Fruit fly (Drosophila melanogaster) whole organism, embryonic: ENCODE data around the gene Sry-alpha.

Experiments used
- Antp ChIP-seq: fragments of 200-800 bp; sonication (Bioruptor generic); optimal IDR thresholded peaks from 3 replicates; lab custom pipeline; 2016; ENCODE audit warnings: missing biosample characterization, missing genetic modification characterization
- Atf-2 ChIP-seq: fragments of 200-800 bp; sonication (Bioruptor generic); optimal IDR thresholded peaks from 2 replicates; lab custom pipeline; 2016; ENCODE audit warnings: missing biosample characterization, missing genetic modification characterization
- B-H1 ChIP-seq: fragments of 200-800 bp; sonication (Bioruptor generic); IDR thresholded peaks from 3 replicates; pipeline ENCODE4 v1.3.6; 2022; ENCODE audit warnings: missing biosample characterization, missing genetic modification characterization
- CG10147 ChIP-seq: fragments of 200-800 bp; sonication (Bioruptor generic); optimal IDR thresholded peaks from 2 replicates; lab custom pipeline; 2019; ENCODE audit warnings: missing biosample characterization, mild to moderate bottlenecking, missing genetic modification characterization, moderate library complexity
- CG10209 ChIP-seq: fragments of 200-800 bp; sonication (Bioruptor generic); optimal IDR thresholded peaks from 3 replicates; lab custom pipeline; 2017; ENCODE audit warnings: missing biosample characterization, mild to moderate bottlenecking, missing genetic modification characterization, missing genetic modification reagents
- CG12659 ChIP-seq: fragments of 200-800 bp; sonication (Bioruptor generic); optimal IDR thresholded peaks from 3 replicates; lab custom pipeline; 2017; ENCODE audit warnings: mild to moderate bottlenecking, missing biosample characterization, missing genetic modification reagents, missing genetic modification characterization
- CG12769 ChIP-seq: fragments of 200-800 bp; sonication (Bioruptor generic); optimal IDR thresholded peaks from 2 replicates; lab custom pipeline; 2019; ENCODE audit warnings: missing biosample characterization, mild to moderate bottlenecking, missing genetic modification characterization, moderate library complexity
- CG13424 ChIP-seq: fragments of 200-800 bp; sonication (Bioruptor generic); optimal IDR thresholded peaks from 2 replicates; lab custom pipeline; 2019; ENCODE audit warnings: missing biosample characterization, mild to moderate bottlenecking, missing genetic modification characterization, moderate library complexity
- CG14860 ChIP-seq: fragments of 200-800 bp; sonication (Bioruptor generic); IDR thresholded peaks from 3 replicates; pipeline ENCODE4 v1.3.6; 2022; ENCODE audit warnings: missing biosample characterization, missing genetic modification characterization; ENCODE audit not compliant: partially characterized antibody
- CG14965 ChIP-seq: fragments of 200-800 bp; sonication (Bioruptor generic); optimal IDR thresholded peaks from 2 replicates; lab custom pipeline; 2016; ENCODE audit warnings: missing biosample characterization, missing genetic modification characterization, borderline replicate concordance
- CG1603 ChIP-seq: fragments of 200-800 bp; sonication (Bioruptor generic); optimal IDR thresholded peaks from 2 replicates; lab custom pipeline; 2019; ENCODE audit warnings: missing biosample characterization, mild to moderate bottlenecking, missing genetic modification characterization, moderate library complexity
- CG17829 ChIP-seq: fragments of 200-800 bp; optimal IDR thresholded peaks from 2 replicates; lab custom pipeline; 2019; ENCODE audit warnings: missing biosample characterization, mild to moderate bottlenecking, missing genetic modification characterization, moderate library complexity
- CG2116 ChIP-seq: fragments of 200-800 bp; sonication (Bioruptor generic); optimal IDR thresholded peaks from 3 replicates; lab custom pipeline; 2018; ENCODE audit warnings: missing biosample characterization, mild to moderate bottlenecking, missing genetic modification characterization
- CG2889 ChIP-seq: fragments of 200-800 bp; sonication (Bioruptor generic); IDR thresholded peaks from 3 replicates; pipeline ENCODE4 v1.3.6; 2022; ENCODE audit warnings: missing biosample characterization, missing genetic modification characterization
- CG32532 ChIP-seq: fragments of 200-800 bp; sonication (Bioruptor generic); IDR thresholded peaks from 2 replicates; pipeline ENCODE4 v1.3.6; 2022; ENCODE audit warnings: missing biosample characterization, missing genetic modification characterization
- CG34376 ChIP-seq: fragments of 200-800 bp; sonication (Bioruptor generic); optimal IDR thresholded peaks from 2 replicates; lab custom pipeline; 2018; ENCODE audit warnings: missing biosample characterization, mild to moderate bottlenecking, missing genetic modification characterization
- CG5953 ChIP-seq: fragments of 200-800 bp; sonication (Bioruptor generic); IDR thresholded peaks from 2 replicates; pipeline ENCODE4 v1.3.6; 2022; ENCODE audit warnings: missing biosample characterization, missing genetic modification characterization
- CG6254 ChIP-seq: fragments of 200-800 bp; sonication (Bioruptor generic); optimal IDR thresholded peaks from 3 replicates; lab custom pipeline; 2017; ENCODE audit warnings: mild to moderate bottlenecking, missing biosample characterization, missing genetic modification reagents, missing genetic modification characterization
- CG6791 ChIP-seq: fragments of 200-800 bp; sonication (Bioruptor generic); IDR thresholded peaks from 3 replicates; pipeline ENCODE4 v1.3.6; 2022; ENCODE audit warnings: missing biosample characterization, missing genetic modification characterization; ENCODE audit not compliant: partially characterized antibody
- CG6854 ChIP-seq: fragments of 200-800 bp; sonication (Bioruptor generic); optimal IDR thresholded peaks from 3 replicates; lab custom pipeline; 2017; ENCODE audit warnings: missing biosample characterization, mild to moderate bottlenecking, missing genetic modification characterization
- Dll ChIP-seq: fragments of 200-800 bp; sonication (Bioruptor generic); IDR thresholded peaks from 4 replicates; pipeline ENCODE4 v1.3.6; 2022; ENCODE audit warnings: missing biosample characterization, missing genetic modification characterization; ENCODE audit not compliant: partially characterized antibody
- Dref ChIP-seq: fragments of 200-800 bp; sonication (Bioruptor generic); IDR thresholded peaks from 2 replicates; pipeline ENCODE4 v1.3.6; 2022; ENCODE audit warnings: missing biosample characterization, missing genetic modification characterization
- Ets65A ChIP-seq: fragments of 200-800 bp; sonication (Bioruptor generic); peaks from one replicate; lab custom pipeline; 2016; ENCODE audit warnings: missing biosample characterization, missing genetic modification characterization
- HLH4C ChIP-seq: fragments of 200-800 bp; sonication (Bioruptor generic); IDR thresholded peaks from 3 replicates; pipeline ENCODE4 v1.3.6; 2022; ENCODE audit warnings: missing biosample characterization, missing genetic modification characterization; ENCODE audit not compliant: partially characterized antibody
- HmgD ChIP-seq: fragments of 200-800 bp; sonication (Bioruptor generic); optimal IDR thresholded peaks from 3 replicates; lab custom pipeline; 2016; ENCODE audit warnings: missing biosample characterization, missing genetic modification characterization
- Rfx ChIP-seq: fragments of 200-800 bp; sonication (Bioruptor generic); IDR thresholded peaks from 2 replicates; pipeline ENCODE4 v1.3.6; 2022; ENCODE audit warnings: missing biosample characterization, missing genetic modification characterization
- bbx ChIP-seq: fragments of 200-800 bp; sonication (Bioruptor generic); IDR thresholded peaks from 2 replicates; pipeline ENCODE4 v1.3.6; 2022; ENCODE audit warnings: missing biosample characterization, missing genetic modification characterization; ENCODE audit not compliant: partially characterized antibody
- cas ChIP-seq: fragments of 200-800 bp; sonication (Bioruptor generic); IDR thresholded peaks from 2 replicates; pipeline ENCODE4 v1.3.6; 2022; ENCODE audit warnings: missing biosample characterization, missing genetic modification characterization
- cg ChIP-seq: fragments of 200-800 bp; sonication (Bioruptor generic); optimal IDR thresholded peaks from 3 replicates; lab custom pipeline; 2019; ENCODE audit warnings: missing biosample characterization, mild to moderate bottlenecking, missing genetic modification characterization, moderate library complexity
- crc ChIP-seq: fragments of 200-800 bp; sonication (Bioruptor generic); optimal IDR thresholded peaks from 2 replicates; lab custom pipeline; 2016; ENCODE audit warnings: missing biosample characterization, missing genetic modification characterization
- crol ChIP-seq: fragments of 200-800 bp; sonication (Bioruptor generic); IDR thresholded peaks from 2 replicates; pipeline ENCODE4 v1.3.6; 2022; ENCODE audit warnings: missing biosample characterization, missing genetic modification characterization
- cwo ChIP-seq: fragments of 200-800 bp; sonication (Bioruptor generic); optimal IDR thresholded peaks from 3 replicates; lab custom pipeline; 2017; ENCODE audit warnings: missing biosample characterization, missing genetic modification characterization, mild to moderate bottlenecking, moderate library complexity, missing genetic modification reagents
- dati ChIP-seq: fragments of 200-800 bp; sonication (Bioruptor generic); IDR thresholded peaks from 2 replicates; pipeline ENCODE4 v1.3.6; 2022; ENCODE audit warnings: missing biosample characterization, missing genetic modification characterization
- disco-r ChIP-seq: fragments of 200-800 bp; sonication (Bioruptor generic); optimal IDR thresholded peaks from 2 replicates; lab custom pipeline; 2016; ENCODE audit warnings: missing biosample characterization, missing genetic modification characterization
- en ChIP-seq: fragments of 200-800 bp; sonication (Bioruptor generic); optimal IDR thresholded peaks from 2 replicates; lab custom pipeline; 2016; ENCODE audit warnings: missing biosample characterization, missing genetic modification characterization
- ftz-f1 ChIP-seq: fragments of 200-800 bp; sonication (Bioruptor generic); optimal IDR thresholded peaks from 2 replicates; lab custom pipeline; 2016; ENCODE audit warnings: missing biosample characterization, missing genetic modification characterization
- grau ChIP-seq: fragments of 200-800 bp; optimal IDR thresholded peaks from 3 replicates; lab custom pipeline; 2019; ENCODE audit warnings: missing biosample characterization, mild to moderate bottlenecking, missing genetic modification characterization, moderate library complexity
- gt ChIP-seq: fragments of 200-800 bp; sonication (Bioruptor generic); IDR thresholded peaks from 2 replicates; pipeline ENCODE4 v1.3.6; 2022; ENCODE audit warnings: missing biosample characterization, missing genetic modification characterization
- kay ChIP-seq: fragments of 200-800 bp; sonication (Bioruptor generic); optimal IDR thresholded peaks from 2 replicates; lab custom pipeline; 2016; ENCODE audit warnings: missing biosample characterization, missing genetic modification characterization
- ken ChIP-seq: fragments of 200-800 bp; sonication (Bioruptor generic); IDR thresholded peaks from 3 replicates; pipeline ENCODE4 v1.3.6; 2022; ENCODE audit warnings: missing biosample characterization, missing genetic modification characterization
- mld ChIP-seq: fragments of 200-800 bp; sonication (Bioruptor generic); IDR thresholded peaks from 3 replicates; pipeline ENCODE4 v1.3.6; 2022; ENCODE audit warnings: missing biosample characterization, missing genetic modification characterization; ENCODE audit not compliant: partially characterized antibody
- nerfin-2 ChIP-seq: fragments of 200-800 bp; sonication (Bioruptor generic); IDR thresholded peaks from 2 replicates; pipeline ENCODE4 v1.3.6; 2022; ENCODE audit warnings: missing biosample characterization, missing genetic modification characterization; ENCODE audit not compliant: partially characterized antibody
- pan ChIP-seq, 4 experiments: fragments of >200 bp in 3 of 4; fragments of 200-800 bp in 1 of 4; sonication (Bioruptor generic) in 1 of 4; optimal IDR thresholded peaks in 3 of 4; IDR thresholded peaks in 1 of 4; 2 replicates each; pipeline versions ENCODE4 v1.3.6 to Lab custom; 2017 to 2022; ENCODE audit warnings: missing biosample characterization in 2 of 4, missing genetic modification characterization in 2 of 4, mixed read lengths in 1 of 4
- sc ChIP-seq, 3 experiments: fragments of >200 bp in 2 of 3; fragments of 200-800 bp in 1 of 3; sonication (Bioruptor generic) in 1 of 3; optimal IDR thresholded peaks; 2 replicates in 2 of 3; 3 replicates in 1 of 3; lab custom pipeline; 2017; ENCODE audit warnings: mild to moderate bottlenecking in 1 of 3, missing biosample characterization in 1 of 3, missing genetic modification characterization in 1 of 3, missing genetic modification reagents in 1 of 3
- slp2 ChIP-seq: fragments of 200-800 bp; sonication (Bioruptor generic); optimal IDR thresholded peaks from 2 replicates; lab custom pipeline; 2016; ENCODE audit warnings: missing biosample characterization, missing genetic modification characterization
- stwl ChIP-seq: fragments of 200-800 bp; sonication (Bioruptor generic); optimal IDR thresholded peaks from 3 replicates; lab custom pipeline; 2018; ENCODE audit warnings: missing biosample characterization, mild to moderate bottlenecking, missing genetic modification characterization, moderate library complexity
- twi ChIP-seq: fragments of 200-800 bp; optimal IDR thresholded peaks from 2 replicates; lab custom pipeline; 2019; ENCODE audit warnings: missing biosample characterization, mild to moderate bottlenecking, missing genetic modification characterization, moderate library complexity
- wor ChIP-seq: fragments of 200-800 bp; sonication (Bioruptor generic); IDR thresholded peaks from 2 replicates; pipeline ENCODE4 v1.3.6; 2022; ENCODE audit warnings: missing biosample characterization, missing genetic modification characterization

Sry-alpha gene

dm6 chr3R:30060451-30061153, 21.1 kb downstream of the Sry-alpha start (continued):
- TF ChIP-seq Dref (GFP tag; lab: Robert Waterston, UW) = no peak; the same call in 1 of the 2 replicates
- peak; percentile 75 for TF ChIP-seq CG12769 (tag; lab: Kevin White, UChicago)
- TF ChIP-seq Ets65A (GFP tag; lab: Kevin White, UChicago) = peak; percentile 9
- TF ChIP-seq CG2116 (GFP tag; lab: Kevin White, UChicago) = peak; percentile 19
- TF ChIP-seq CG10147 (GFP tag; lab: Kevin White, UChicago) = no peak
- TF ChIP-seq HLH4C (GFP tag; lab: Robert Waterston, UW) = peak; percentile 50; the same call in 2 of the 3 replicates
- no peak for TF ChIP-seq CG32532 (GFP tag; lab: Robert Waterston, UW)
- no peak for TF ChIP-seq en
- TF ChIP-seq bbx (GFP tag; lab: Robert Waterston, UW) = peak; percentile 47; the same call in 1 of the 2 replicates
- peak; percentile 64; the same call in 1 of the 3 replicates for TF ChIP-seq CG6791 (GFP tag; lab: Robert Waterston, UW)
- peak; percentile 4 for TF ChIP-seq CG1603 (tag; lab: Kevin White, UChicago)
- TF ChIP-seq Antp = no peak
- peak; percentile 56 for TF ChIP-seq CG34376
- TF ChIP-seq CG14860 (GFP tag; lab: Robert Waterston, UW) = peak; percentile 46; the same call in 2 of the 3 replicates
- no peak for TF ChIP-seq twi (tag; lab: Kevin White, UChicago)
- 0 out of 3 replicates have a peak, but pooled peaks have one; percentile 26 for TF ChIP-seq ken
- TF ChIP-seq CG12659 = no peak
- peak; percentile 47; the same call in 1 of the 2 replicates for TF ChIP-seq nerfin-2
- TF ChIP-seq cg (GFP tag; lab: Kevin White, UChicago) = peak; percentile 77
- TF ChIP-seq crol = peak; percentile 94
- peak; percentile 52 for TF ChIP-seq ftz-f1 (GFP tag; lab: Kevin White, UChicago)
- TF ChIP-seq grau (tag; lab: Kevin White, UChicago) = peak; percentile 81
- TF ChIP-seq pan (optimal IDR thresholded peaks at IDR 0.05; lab: Kevin White, UChicago) = no peak
- TF ChIP-seq pan (GFP tag; optimal IDR thresholded peaks at IDR 0.05 in 1 of 2, IDR thresholded peaks at IDR 0.05 in 1 of 2) = peak in 1 of 2 experiments; percentile 30

- TF ChIP-seq CG6854 (GFP tag; lab: Kevin White, UChicago) (peak; percentile 86), crc (GFP tag; lab: Kevin White, UChicago) (peak; percentile 82), CG14965 (peak; percentile 49), wor (GFP tag; lab: Robert Waterston, UW) (peak; percentile 84), mld (GFP tag; lab: Robert Waterston, UW) (no peak), sc (optimal IDR thresholded peaks at IDR 0.05; lab: Kevin White, UChicago) (no peak), sc (GFP tag; optimal IDR thresholded peaks at IDR 0.05; lab: Kevin White, UChicago) (peak; percentile 53), CG2889 (peak; percentile 79; the same call in 2 of the 3 replicates), disco-r (peak; percentile 72), B-H1 (GFP tag; lab: Robert Waterston, UW) (peak; percentile 92), kay (peak; percentile 32), CG13424 (tag; lab: Kevin White, UChicago) (peak; percentile 79), CG10209 (GFP tag; lab: Kevin White, UChicago) (peak; percentile 67), Atf-2 (GFP tag; lab: Kevin White, UChicago) (peak; percentile 54), stwl (tag; lab: Kevin White, UChicago) (peak; percentile 20), cas (GFP tag; lab: Robert Waterston, UW) (peak; percentile 52; the same call in 1 of the 2 replicates), Rfx (GFP tag; lab: Robert Waterston, UW) (peak; percentile 83), Dll (GFP tag; lab: Robert Waterston, UW) (no peak), CG6254 (GFP tag; lab: Kevin White, UChicago) (peak; percentile 86), cwo (peak; percentile 78), dati (peak; percentile 83), gt (peak; percentile 77), HmgD (GFP tag; lab: Kevin White, UChicago) (peak; percentile 58), slp2 (GFP tag; lab: Kevin White, UChicago) (peak; percentile 86), CG5953 (peak; percentile 96), CG17829 (peak; percentile 89)
Observed at dm6 chr3R:30061154-30061482, 21.6 kb downstream of the Sry-alpha start.
